Worm (Caenorhabditis elegans) whole organism, midembryonic: ENCODE data around the gene B0507.9.

Experiments used
- T22C8.4 ChIP-seq: fragments of 200-800 bp; sonication (Bioruptor generic); IDR thresholded peaks from 2 replicates; pipeline ENCODE4 v1.3.6; 2022; ENCODE audit warnings: missing genetic modification characterization, missing compliant biosample characterization
- flt-1 ChIP-seq: fragments of 200-800 bp; sonication (Bioruptor generic); IDR thresholded peaks from 2 replicates; pipeline ENCODE4 v1.3.6; 2022; ENCODE audit warnings: missing genetic modification characterization, missing compliant biosample characterization
- klf-2 ChIP-seq: fragments of 200-800 bp; sonication (Bioruptor generic); conservative IDR thresholded peaks from 2 replicates; pipeline ENCODE4 v1.3.6; 2022; ENCODE audit warnings: missing genetic modification reagents, missing genetic modification characterization, missing compliant biosample characterization
- med-1 ChIP-seq: sonication (generic microtip); optimal IDR thresholded peaks from 2 replicates; lab custom pipeline; 2017; ENCODE audit warnings: missing genetic modification characterization, mild to moderate bottlenecking, missing compliant biosample characterization, antibody characterized with exemption, missing genetic modification reagents; ENCODE audit not compliant: insufficient read depth
- ref-1 ChIP-seq: fragments of 200-800 bp; sonication (Bioruptor generic); conservative IDR thresholded peaks from 2 replicates; pipeline ENCODE4 v1.3.6; 2022; ENCODE audit warnings: missing genetic modification reagents, missing genetic modification characterization, missing compliant biosample characterization
- ztf-29 ChIP-seq: fragments of 200-800 bp; sonication (Bioruptor generic); IDR thresholded peaks from 2 replicates; pipeline ENCODE4 v1.3.6; 2022; ENCODE audit warnings: missing genetic modification reagents, missing genetic modification characterization, missing compliant biosample characterization

- TF ChIP-seq flt-1 (GFP tag; lab: Robert Waterston, UW): no peak
- TF ChIP-seq med-1: no peak
- no peak for TF ChIP-seq klf-2 (GFP tag; lab: Robert Waterston, UW)
- no peak for TF ChIP-seq T22C8.4
- TF ChIP-seq ztf-29 (GFP tag; lab: Robert Waterston, UW): no peak
- TF ChIP-seq ref-1 (GFP tag; lab: Robert Waterston, UW): no peak
These were observed 20.4 kb upstream of the B0507.9 start, which contains the start of gene sup-37 for ce11 chrV:8786245-8786644.
